Fruit fly (Drosophila melanogaster) whole organism, pupa: ENCODE data around the gene Lamtor5.
A peak's percentile ranks its signal among the peaks of the same experiment; 100 is the strongest.

Source experiments
- CG10348 ChIP-seq: fragments of 200-800 bp; sonication (Bioruptor generic); IDR thresholded peaks from 2 replicates; pipeline ENCODE4 v1.3.6; 2022; ENCODE audit warnings: missing biosample characterization, missing genetic modification characterization
- CG12605 ChIP-seq: fragments of 200-800 bp; sonication (Bioruptor generic); IDR thresholded peaks from 2 replicates; pipeline ENCODE4 v1.3.6; 2022; ENCODE audit warnings: missing biosample characterization, missing genetic modification characterization
- CG13204 ChIP-seq: fragments of 200-800 bp; sonication (Bioruptor generic); optimal IDR thresholded peaks from 2 replicates; lab custom pipeline; 2018; ENCODE audit warnings: missing biosample characterization, mild to moderate bottlenecking, missing genetic modification characterization, moderate library complexity
- CG14655 ChIP-seq: fragments of 200-800 bp; sonication (Bioruptor generic); optimal IDR thresholded peaks from 3 replicates; lab custom pipeline; 2017; ENCODE audit warnings: mild to moderate bottlenecking, missing biosample characterization, missing genetic modification reagents, missing genetic modification characterization
- CG15710 ChIP-seq: fragments of 200-800 bp; sonication (Bioruptor generic); optimal IDR thresholded peaks from 2 replicates; lab custom pipeline; 2018; ENCODE audit warnings: missing biosample characterization, mild to moderate bottlenecking, missing genetic modification characterization, moderate library complexity
- CG17806 ChIP-seq: fragments of 200-800 bp; sonication (Bioruptor generic); optimal IDR thresholded peaks from 2 replicates; lab custom pipeline; 2018; ENCODE audit warnings: missing biosample characterization, mild to moderate bottlenecking, missing genetic modification characterization, moderate library complexity
- CG32121 ChIP-seq: fragments of 200-800 bp; sonication (Bioruptor generic); IDR thresholded peaks from 2 replicates; pipeline ENCODE4 v1.3.6; 2022; ENCODE audit warnings: missing biosample characterization, missing genetic modification characterization
- CG34367 ChIP-seq: fragments of 200-800 bp; sonication (Bioruptor generic); optimal IDR thresholded peaks from 2 replicates; lab custom pipeline; 2018; ENCODE audit warnings: missing biosample characterization, mild to moderate bottlenecking, missing genetic modification characterization
- CG4496 ChIP-seq: fragments of 200-800 bp; sonication (Bioruptor generic); IDR thresholded peaks from 3 replicates; pipeline ENCODE4 v1.3.6; 2022; ENCODE audit warnings: missing biosample characterization, missing genetic modification characterization
- CG8159 ChIP-seq: fragments of 200-800 bp; sonication (Bioruptor generic); optimal IDR thresholded peaks from 3 replicates; lab custom pipeline; 2018; ENCODE audit warnings: missing biosample characterization, mild to moderate bottlenecking, missing genetic modification characterization, moderate library complexity
- CG8301 ChIP-seq: fragments of 200-800 bp; sonication (Bioruptor generic); optimal IDR thresholded peaks from 2 replicates; lab custom pipeline; 2018; ENCODE audit warnings: missing biosample characterization, mild to moderate bottlenecking, missing genetic modification characterization
- CG9948 ChIP-seq: fragments of 200-800 bp; sonication (Bioruptor generic); optimal IDR thresholded peaks from 2 replicates; lab custom pipeline; 2018; ENCODE audit warnings: missing biosample characterization, mild to moderate bottlenecking, missing genetic modification characterization, moderate library complexity
- D1 ChIP-seq: fragments of 200-800 bp; sonication (Bioruptor generic); optimal IDR thresholded peaks from 2 replicates; lab custom pipeline; 2018; ENCODE audit warnings: missing biosample characterization, mild to moderate bottlenecking, missing genetic modification characterization, moderate library complexity
- EcR ChIP-seq: fragments of 200-800 bp; sonication (Bioruptor generic); optimal IDR thresholded peaks from 3 replicates; lab custom pipeline; 2019; ENCODE audit warnings: missing biosample characterization, missing genetic modification characterization, mild to moderate bottlenecking, moderate library complexity, missing genetic modification reagents
- Ets98B ChIP-seq: fragments of 200-800 bp; sonication (Bioruptor generic); IDR thresholded peaks from 2 replicates; pipeline ENCODE4 v1.3.6; 2022; ENCODE audit warnings: missing biosample characterization, missing genetic modification characterization
- Pif1A ChIP-seq: fragments of 200-800 bp; sonication (Bioruptor generic); optimal IDR thresholded peaks from 3 replicates; lab custom pipeline; 2016; ENCODE audit warnings: missing biosample characterization, missing genetic modification characterization
- Pif1B ChIP-seq: fragments of 200-800 bp; sonication (Bioruptor generic); optimal IDR thresholded peaks from 3 replicates; lab custom pipeline; 2016; ENCODE audit warnings: missing biosample characterization, missing genetic modification characterization
- Snoo ChIP-seq: fragments of 200-800 bp; sonication (Bioruptor generic); optimal IDR thresholded peaks from 3 replicates; lab custom pipeline; 2017; ENCODE audit warnings: missing biosample characterization, mild to moderate bottlenecking, missing genetic modification characterization, inconsistent platforms
- fd96Ca ChIP-seq: fragments of 200-800 bp; sonication (Bioruptor generic); IDR thresholded peaks from 3 replicates; pipeline ENCODE4 v1.3.6; 2022; ENCODE audit warnings: missing biosample characterization, missing genetic modification characterization
- gl ChIP-seq: fragments of 200-800 bp; sonication (Bioruptor generic); optimal IDR thresholded peaks from 2 replicates; lab custom pipeline; 2018; ENCODE audit warnings: missing biosample characterization, mild to moderate bottlenecking, missing genetic modification characterization
- rn ChIP-seq: fragments of 200-800 bp; sonication (Bioruptor generic); IDR thresholded peaks from 2 replicates; pipeline ENCODE4 v1.3.6; 2022; ENCODE audit warnings: missing biosample characterization, missing genetic modification characterization

The Lamtor5 gene

DNA sequence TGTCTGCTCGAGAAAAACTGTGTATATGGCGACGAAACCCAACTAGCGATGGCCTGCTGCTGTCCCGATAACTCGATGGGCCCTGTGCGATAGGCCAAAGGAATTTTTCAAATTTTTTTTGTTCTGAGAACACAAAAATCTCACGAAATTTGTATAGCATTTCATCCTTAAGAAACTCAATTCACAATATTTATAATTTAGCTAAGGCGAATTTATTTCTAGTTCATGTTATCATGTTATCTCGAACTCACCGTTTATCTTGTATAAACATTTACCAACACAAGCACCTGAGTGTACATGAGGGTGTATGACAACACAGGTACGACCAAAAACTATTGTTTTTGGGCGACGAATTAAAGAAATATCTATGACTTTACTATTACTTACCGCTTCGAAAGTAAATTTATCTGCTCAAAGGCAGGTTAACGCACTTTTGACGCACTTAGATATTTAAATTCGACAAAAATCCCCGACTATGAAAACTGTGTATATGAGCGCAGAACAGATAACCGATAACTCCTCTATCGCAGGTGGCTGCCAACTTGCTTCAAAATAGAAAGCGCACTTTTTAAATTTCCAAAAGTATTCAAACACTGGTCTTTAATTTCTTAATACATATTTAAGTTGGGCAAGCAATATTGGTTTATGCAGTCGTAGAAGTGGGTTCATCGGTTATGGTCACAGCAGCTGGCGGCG, 41.5 kb upstream of the Lamtor5 start, which contains the start of gene arm:
TSS of gene arm (minus strand) at position 524 of the 696 bp plus-strand sequence.
- TF ChIP-seq CG10348 (GFP tag; lab: Robert Waterston, UW) (no peak), CG9948 (no peak), CG8159 (peak; percentile 12)

DNA sequence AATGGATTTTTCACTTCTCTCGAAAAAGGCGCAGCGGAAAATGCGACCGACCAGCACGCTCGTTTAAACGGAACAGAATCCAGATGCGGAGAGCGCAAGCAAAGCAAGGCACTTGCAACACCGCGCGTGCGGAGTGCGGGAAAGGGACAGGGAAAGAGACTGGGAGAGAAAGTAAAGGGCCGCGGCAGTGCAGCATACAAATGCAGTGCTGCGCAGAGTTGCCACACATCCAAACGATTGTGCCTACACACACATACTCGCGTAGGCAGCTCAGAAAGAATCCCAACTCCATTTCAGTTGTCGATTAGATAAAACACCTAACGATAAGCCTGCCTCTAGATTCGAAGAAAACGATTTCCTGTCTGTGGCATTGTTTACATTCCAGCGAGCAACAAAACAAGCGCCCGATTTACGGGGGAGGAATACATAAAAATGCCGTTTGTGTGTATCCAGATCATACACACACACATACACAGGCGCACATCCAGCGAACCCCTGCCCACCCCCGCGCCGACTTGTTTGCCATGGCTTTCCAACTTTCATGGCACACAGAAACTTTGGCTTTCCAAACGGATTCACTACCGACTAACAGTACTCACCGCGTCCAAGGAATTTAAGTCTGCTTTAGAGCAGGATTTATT, 40.8 kb upstream of the Lamtor5 start:
- TF ChIP-seq CG13204 (GFP tag; lab: Kevin White, UChicago) (peak; percentile 62), fd96Ca (GFP tag; lab: Robert Waterston, UW) (no peak), CG4496 (no peak), Pif1B (GFP tag; lab: Kevin White, UChicago) (peak; percentile 31), Ets98B (GFP tag; lab: Robert Waterston, UW) (peak; percentile 21; the same call in 1 of the 2 replicates), D1 (tag; lab: Kevin White, UChicago) (no peak)

DNA sequence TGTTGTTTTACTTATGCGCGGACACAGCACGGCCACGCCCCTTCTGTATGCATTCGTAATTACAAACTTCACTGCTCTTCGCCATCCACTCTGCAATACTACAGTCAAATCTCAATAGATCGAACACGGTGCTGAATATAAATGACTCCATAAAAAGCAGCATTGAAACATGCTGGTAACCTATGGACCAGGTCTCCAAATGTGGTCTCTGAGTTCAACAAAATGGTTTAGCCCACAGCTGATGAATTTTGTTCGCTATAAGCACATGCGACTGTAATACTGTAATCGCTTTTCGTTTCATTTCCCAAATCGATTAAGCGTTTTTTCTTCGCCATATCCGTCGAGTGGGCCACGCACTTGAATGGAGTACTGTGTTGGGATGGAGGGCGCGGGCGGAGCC, 38.6 kb upstream of the Lamtor5 start:
- peak; percentile 30 for TF ChIP-seq CG8301 (tag; lab: Kevin White, UChicago)
- TF ChIP-seq CG14655 (GFP tag; lab: Kevin White, UChicago): no peak
- peak; percentile 60; the same call in 1 of the 3 replicates for TF ChIP-seq fd96Ca (GFP tag; lab: Robert Waterston, UW)
- peak; percentile 73; the same call in 2 of the 3 replicates for TF ChIP-seq CG4496
- peak; percentile 48; the same call in 1 of the 2 replicates for TF ChIP-seq Ets98B (GFP tag; lab: Robert Waterston, UW)
- peak; percentile 39 for TF ChIP-seq CG17806 (tag; lab: Kevin White, UChicago)
- no peak for TF ChIP-seq CG12605 (GFP tag; lab: Robert Waterston, UW)
- TF ChIP-seq CG15710 (tag; lab: Kevin White, UChicago): peak; percentile 66
- peak; percentile 48 for TF ChIP-seq Snoo (tag; lab: Kevin White, UChicago)
- TF ChIP-seq CG10348 (GFP tag; lab: Robert Waterston, UW): no peak
- no peak for TF ChIP-seq Pif1A (GFP tag; lab: Kevin White, UChicago)
- TF ChIP-seq CG13204 (GFP tag; lab: Kevin White, UChicago): no peak
- TF ChIP-seq rn: no peak
- peak; percentile 33 for TF ChIP-seq CG9948
- TF ChIP-seq D1 (tag; lab: Kevin White, UChicago): no peak
- TF ChIP-seq Pif1B (GFP tag; lab: Kevin White, UChicago): no peak
- TF ChIP-seq CG32121: peak; percentile 27; the same call in 1 of the 2 replicates
- TF ChIP-seq gl: peak; percentile 16
- no peak for TF ChIP-seq EcR (GFP tag; lab: Kevin White, UChicago)
- peak; percentile 58 for TF ChIP-seq CG8159
- TF ChIP-seq CG34367 (tag; lab: Kevin White, UChicago): peak; percentile 16

DNA sequence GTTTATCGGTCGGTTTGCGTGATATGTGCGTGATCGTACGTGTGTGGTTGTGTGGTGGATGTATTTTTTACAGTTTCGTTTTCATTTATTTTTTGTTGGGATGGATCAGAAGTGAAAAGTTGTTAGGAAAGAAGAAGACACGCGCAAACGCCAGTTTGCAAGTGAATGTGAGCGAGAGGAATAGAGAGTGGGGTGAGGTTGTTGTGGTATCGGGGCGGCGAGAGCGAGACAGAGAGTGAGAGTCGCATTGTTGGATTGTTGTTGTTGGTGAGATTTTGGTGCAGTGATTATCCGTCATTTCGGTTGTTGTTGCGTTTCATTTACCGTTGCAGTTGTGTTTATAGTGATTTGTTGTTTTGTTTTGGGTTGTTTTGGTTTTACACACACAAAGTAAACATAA, 34.8 kb upstream of the Lamtor5 start:
- TF ChIP-seq gl (no peak), CG8301 (tag; lab: Kevin White, UChicago) (no peak), CG4496 (no peak), D1 (tag; lab: Kevin White, UChicago) (no peak), CG13204 (GFP tag; lab: Kevin White, UChicago) (no peak), CG15710 (tag; lab: Kevin White, UChicago) (no peak), CG34367 (tag; lab: Kevin White, UChicago) (no peak)

DNA sequence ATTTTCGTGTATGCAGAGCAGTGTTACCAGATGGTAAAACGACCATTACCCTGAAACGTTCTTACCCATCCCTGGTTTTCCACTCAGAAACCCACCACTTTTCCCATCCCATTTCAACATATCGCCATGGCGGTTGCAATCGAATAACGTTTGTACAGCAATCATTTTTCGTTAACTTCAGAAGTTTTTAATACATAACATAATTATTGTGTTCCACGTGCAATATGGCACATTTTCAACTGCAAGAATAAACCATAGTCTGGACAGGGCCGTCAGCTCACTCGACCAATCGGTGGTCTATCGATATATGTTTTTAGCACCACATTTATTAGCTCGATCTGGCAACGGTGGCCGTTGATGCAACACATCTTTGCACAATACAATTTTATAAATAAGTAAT, 31.2 kb upstream of the Lamtor5 start, which contains the start of the genes trr and mRpL16:
TSS of gene trr (minus strand) at position 25 of the 400 bp plus-strand sequence.
TSS of gene mRpL16 (plus strand) at position 331 of the 400 bp plus-strand sequence.
- TF ChIP-seq CG9948 (no peak), CG4496 (peak; percentile 62; the same call in 2 of the 3 replicates), Ets98B (GFP tag; lab: Robert Waterston, UW) (peak; percentile 35; the same call in 1 of the 2 replicates), gl (no peak), CG15710 (tag; lab: Kevin White, UChicago) (peak; percentile 30)

DNA sequence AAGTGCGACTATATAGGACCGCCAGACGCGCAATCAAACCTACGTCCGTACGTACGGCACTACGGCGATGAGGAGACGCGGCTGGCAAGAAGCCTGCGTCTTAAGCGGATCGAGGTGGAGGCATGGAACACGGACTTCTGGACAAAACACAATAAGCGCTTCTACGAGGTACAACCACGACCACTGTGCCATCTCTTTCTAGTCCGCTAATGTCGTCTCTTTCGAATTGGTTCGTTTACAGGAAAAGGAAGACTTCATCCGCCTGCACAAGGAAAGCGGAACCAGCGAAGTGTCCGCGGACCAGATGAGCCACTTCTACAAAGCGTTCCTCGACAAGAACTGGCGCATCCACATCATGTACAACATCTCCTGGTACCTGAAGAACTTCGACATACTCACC, 22.0 kb upstream of the Lamtor5 start:
- TF ChIP-seq Pif1B (GFP tag; lab: Kevin White, UChicago): no peak
- TF ChIP-seq CG12605 (GFP tag; lab: Robert Waterston, UW): no peak
- no peak for TF ChIP-seq fd96Ca (GFP tag; lab: Robert Waterston, UW)
- TF ChIP-seq rn: no peak
- no peak for TF ChIP-seq CG4496
- TF ChIP-seq D1 (tag; lab: Kevin White, UChicago): no peak
- no peak for TF ChIP-seq Ets98B (GFP tag; lab: Robert Waterston, UW)
- TF ChIP-seq CG13204 (GFP tag; lab: Kevin White, UChicago): no peak
- no peak for TF ChIP-seq CG8301 (tag; lab: Kevin White, UChicago)
- TF ChIP-seq CG9948: no peak
- no peak for TF ChIP-seq EcR (GFP tag; lab: Kevin White, UChicago)
- no peak for TF ChIP-seq CG10348 (GFP tag; lab: Robert Waterston, UW)
- TF ChIP-seq CG14655 (GFP tag; lab: Kevin White, UChicago): no peak
- TF ChIP-seq CG17806 (tag; lab: Kevin White, UChicago): no peak
- no peak for TF ChIP-seq gl
- no peak for TF ChIP-seq CG32121
- no peak for TF ChIP-seq Snoo (tag; lab: Kevin White, UChicago)
- no peak for TF ChIP-seq CG15710 (tag; lab: Kevin White, UChicago)
- TF ChIP-seq, all 21 proteins: peak for 0
